Fruit fly (Drosophila melanogaster): ENCODE data around the gene CG33325.

DNA sequence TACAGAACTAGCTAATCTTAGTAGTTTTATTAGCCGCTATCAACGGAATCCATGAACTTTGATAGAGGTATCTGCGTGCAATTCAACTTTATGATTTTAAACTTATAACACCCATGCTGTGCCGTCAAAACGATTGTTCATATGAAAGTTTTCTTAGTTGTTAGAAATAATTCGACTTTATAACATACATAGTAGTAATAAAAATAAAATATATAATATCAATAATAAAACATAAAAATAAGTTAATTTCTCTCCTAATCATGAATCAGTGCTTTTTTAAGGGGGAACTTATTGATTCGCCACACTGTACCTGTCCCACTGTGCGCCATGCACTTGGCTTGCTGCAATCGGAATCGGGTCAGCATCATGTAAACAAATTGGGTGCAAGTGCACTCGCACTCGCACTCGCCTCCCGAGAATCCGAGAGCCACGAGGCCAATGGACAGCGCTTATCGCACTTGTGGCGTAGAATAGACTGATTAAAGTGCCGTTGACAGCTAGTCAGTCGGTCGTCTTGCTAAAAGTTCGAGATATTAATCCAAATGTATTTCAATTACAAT lies 32.1 kb upstream of the CG33325 start:
- no peak for TF ChIP-seq psq (optimal IDR thresholded peaks at IDR 0.05)
- no peak for TF ChIP-seq Myc (optimal IDR thresholded peaks at IDR 0.05)
- TF ChIP-seq h (optimal IDR thresholded peaks at IDR 0.05) = no peak
- no peak for TF ChIP-seq insv (optimal IDR thresholded peaks at IDR 0.05)
